Fruit fly (Drosophila melanogaster): ENCODE measurements around the gene CG43391.
A peak's percentile ranks its signal among the peaks of the same experiment; 100 is the strongest.

CG43391 gene

dm6 chr3L:11551949-11552348 lies 28.9 kb downstream of the CG43391 start:
- TF ChIP-seq CG33557 (GFP tag; optimal IDR thresholded peaks at IDR 0.05), result peak; percentile 46
- TF ChIP-seq CG9797 (GFP tag; optimal IDR thresholded peaks at IDR 0.05), result no peak
- no peak for TF ChIP-seq CG9876 (GFP tag; optimal IDR thresholded peaks at IDR 0.05)
- no peak for TF ChIP-seq dati (GFP tag; IDR thresholded peaks at IDR 0.05)
- TF ChIP-seq Abd-B (GFP tag; optimal IDR thresholded peaks at IDR 0.05), result peak; percentile 16
- no peak for TF ChIP-seq so (GFP tag; IDR thresholded peaks at IDR 0.05)
- TF ChIP-seq CG6854 (GFP tag; optimal IDR thresholded peaks at IDR 0.05), result no peak
- peak; percentile 28 for TF ChIP-seq Six4 (GFP tag; optimal IDR thresholded peaks at IDR 0.05)
- 0 out of 3 replicates have a peak, but pooled peaks have one; percentile 43 for TF ChIP-seq tgo (GFP tag; IDR thresholded peaks at IDR 0.05)
- TF ChIP-seq Taf1 (GFP tag; IDR thresholded peaks at IDR 0.05), result no peak
- TF ChIP-seq CG16815 (GFP tag; optimal IDR thresholded peaks at IDR 0.05), result peak; percentile 3
- no peak for TF ChIP-seq Aef1 (GFP tag; IDR thresholded peaks at IDR 0.05)
- TF ChIP-seq ewg (GFP tag; optimal IDR thresholded peaks at IDR 0.05), result no peak
- TF ChIP-seq Xbp1 (GFP tag; optimal IDR thresholded peaks at IDR 0.05), result peak; percentile 31
- TF ChIP-seq Opbp (GFP tag; IDR thresholded peaks at IDR 0.05; ENCODE audit: partially characterized antibody), result no peak
- TF ChIP-seq CG17385 (GFP tag; optimal IDR thresholded peaks at IDR 0.05), result peak; percentile 2
- TF ChIP-seq tap (tag; optimal IDR thresholded peaks at IDR 0.05), result peak; percentile 9
- no peak for TF ChIP-seq CG2889 (GFP tag; IDR thresholded peaks at IDR 0.05)
- TF ChIP-seq CG11085 (GFP tag; IDR thresholded peaks at IDR 0.05), result no peak
- TF ChIP-seq fd96Cb (tag; optimal IDR thresholded peaks at IDR 0.05), result peak; percentile 41
- peak; percentile 54; the same call in 1 of the 3 replicates for TF ChIP-seq zfh1 (GFP tag; IDR thresholded peaks at IDR 0.05)
- TF ChIP-seq CG8478 (optimal IDR thresholded peaks at IDR 0.05), result no peak
- TF ChIP-seq nom (GFP tag; optimal IDR thresholded peaks at IDR 0.05), result peak; percentile 8
- no peak for TF ChIP-seq bowl (GFP tag; IDR thresholded peaks at IDR 0.05)
- TF ChIP-seq Drgx (GFP tag; IDR thresholded peaks at IDR 0.05), result peak; percentile 53
- peak in 1 of 2 experiments; percentile 16 for TF ChIP-seq eve (GFP tag; optimal IDR thresholded peaks at IDR 0.05)
- peak; percentile 40 for TF ChIP-seq CG18599 (GFP tag; optimal IDR thresholded peaks at IDR 0.05)
- peak in 1 of 2 experiments; percentile 73 for TF ChIP-seq bsh (GFP tag; optimal IDR thresholded peaks at IDR 0.05)
- peak; percentile 45 for TF ChIP-seq sisA (GFP tag; IDR thresholded peaks at IDR 0.05)
- TF ChIP-seq CG10147 (GFP tag; optimal IDR thresholded peaks at IDR 0.05), result peak; percentile 17
- TF ChIP-seq gro (GFP tag; optimal IDR thresholded peaks at IDR 0.05), result no peak
- TF ChIP-seq CG13894 (tag; optimal IDR thresholded peaks at IDR 0.05), result no peak
- peak; percentile 53 for TF ChIP-seq CG7839 (tag; optimal IDR thresholded peaks at IDR 0.05)
- no peak for TF ChIP-seq org-1 (GFP tag; optimal IDR thresholded peaks at IDR 0.05)
- 0 out of 2 replicates have a peak, but pooled peaks have one; percentile 35 for TF ChIP-seq CG32767 (GFP tag; IDR thresholded peaks at IDR 0.05)
- TF ChIP-seq her (GFP tag; optimal IDR thresholded peaks at IDR 0.05), result no peak
- TF ChIP-seq Hsf (GFP tag; optimal IDR thresholded peaks at IDR 0.05), result peak; percentile 14
- no peak for TF ChIP-seq CG12104 (GFP tag; optimal IDR thresholded peaks at IDR 0.05)
- no peak for TF ChIP-seq CG42726 (GFP tag; IDR thresholded peaks at IDR 0.05; ENCODE audit: partially characterized antibody)
- TF ChIP-seq Blimp-1 (GFP tag; optimal IDR thresholded peaks at IDR 0.05), result peak; percentile 68
- TF ChIP-seq CG1529 (GFP tag; optimal IDR thresholded peaks at IDR 0.05), result no peak
- TF ChIP-seq Xrp1 (GFP tag; IDR thresholded peaks at IDR 0.05), result peak; percentile 82
- TF ChIP-seq CHES-1-like (GFP tag; optimal IDR thresholded peaks at IDR 0.05), result peak; percentile 4
- TF ChIP-seq CG17568 (GFP tag; optimal IDR thresholded peaks at IDR 0.05), result no peak
- no peak for TF ChIP-seq twi (tag; optimal IDR thresholded peaks at IDR 0.05)
- TF ChIP-seq CG9727 (GFP tag; optimal IDR thresholded peaks at IDR 0.05), result peak; percentile 62
- peak; percentile 5 for TF ChIP-seq Dek (tag; optimal IDR thresholded peaks at IDR 0.05)
- no peak for TF ChIP-seq CG6791 (GFP tag; IDR thresholded peaks at IDR 0.05; ENCODE audit: partially characterized antibody)
- no peak for TF ChIP-seq CG10366 (GFP tag; IDR thresholded peaks at IDR 0.05)
- TF ChIP-seq CG17359 (tag; optimal IDR thresholded peaks at IDR 0.05), result peak; percentile 50
- no peak for TF ChIP-seq shn (GFP tag; optimal IDR thresholded peaks at IDR 0.05)
